Worm (Caenorhabditis elegans): ENCODE data around the gene Y54G2A.11.

Y54G2A.11 gene

ce11 chrIV:2738466-2738865, 33.1 kb downstream of the Y54G2A.11 start:
- TF ChIP-seq nhr-237 (tag; optimal IDR thresholded peaks at IDR 0.05) (no peak), unc-62 (GFP tag; optimal IDR thresholded peaks at IDR 0.05) (no peak), zag-1 (tag; optimal IDR thresholded peaks at IDR 0.05) (no peak), pqm-1 (tag; optimal IDR thresholded peaks at IDR 0.05) (no peak), elt-1 (tag; optimal IDR thresholded peaks at IDR 0.05) (no peak), lsy-12 (tag; optimal IDR thresholded peaks at IDR 0.05) (no peak), skn-1 (tag; optimal IDR thresholded peaks at IDR 0.05) (no peak), nhr-76 (tag; optimal IDR thresholded peaks at IDR 0.05) (no peak), ZK546.5 (tag; optimal IDR thresholded peaks at IDR 0.05) (no peak), nhr-77 (tag; optimal IDR thresholded peaks at IDR 0.05) (no peak), aly-2 (tag; optimal IDR thresholded peaks at IDR 0.05) (no peak), ceh-28 (tag; optimal IDR thresholded peaks at IDR 0.05) (no peak), lin-39 (tag; optimal IDR thresholded peaks at IDR 0.05) (no peak), ceh-82 (tag; optimal IDR thresholded peaks at IDR 0.05) (no peak), unc-39 (tag; optimal IDR thresholded peaks at IDR 0.05) (no peak), nhr-23 (tag; optimal IDR thresholded peaks at IDR 0.05) (no peak), ceh-9 (tag; optimal IDR thresholded peaks at IDR 0.05) (no peak), jun-1 (tag; optimal IDR thresholded peaks at IDR 0.05) (no peak), nhr-11 (tag; optimal IDR thresholded peaks at IDR 0.05) (no peak), fkh-10 (GFP tag; optimal IDR thresholded peaks at IDR 0.05) (no peak)

DNA sequence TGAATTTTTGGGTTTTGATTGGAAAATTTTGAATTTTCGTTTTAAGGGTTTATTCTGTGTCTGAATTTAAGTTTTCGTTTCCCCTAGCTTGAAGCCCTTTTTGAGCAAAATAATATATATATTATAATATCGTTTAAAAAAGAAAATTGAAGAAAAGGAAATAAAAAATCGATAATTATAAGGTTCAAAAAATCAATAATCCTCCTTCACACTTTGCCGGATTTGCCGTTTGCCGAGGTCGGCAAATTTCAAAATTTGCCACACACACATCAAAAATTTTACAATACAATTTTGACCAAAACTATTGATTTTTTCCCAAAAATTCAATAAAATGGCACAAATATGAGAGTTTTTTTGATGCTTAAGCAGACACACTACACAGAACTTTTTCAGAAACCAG, 35.0 kb downstream of the Y54G2A.11 start:
- TF ChIP-seq daf-12 (tag; optimal IDR thresholded peaks at IDR 0.05) (no peak), ceh-28 (tag; optimal IDR thresholded peaks at IDR 0.05) (peak; percentile 54)

DNA sequence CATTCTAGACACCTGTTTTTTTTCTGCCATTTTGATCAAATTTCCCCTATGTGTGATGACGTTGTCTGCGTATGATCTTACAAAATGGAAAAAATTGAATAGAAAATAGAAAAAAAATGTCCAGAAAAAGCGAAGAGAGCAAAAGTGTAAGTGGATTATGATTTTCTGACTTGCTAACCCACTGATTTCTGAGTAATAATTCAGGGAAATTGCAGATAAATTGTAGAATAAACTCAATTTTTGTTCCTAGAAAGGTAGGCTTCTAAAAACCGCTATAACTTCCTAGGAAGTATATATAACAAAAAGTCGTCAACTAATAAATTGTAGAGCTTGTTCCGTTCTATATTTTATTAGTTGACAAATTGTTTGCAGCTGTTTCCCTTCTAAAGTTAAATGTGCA, 36.9 kb downstream of the Y54G2A.11 start:
- TF ChIP-seq aly-2 (tag; optimal IDR thresholded peaks at IDR 0.05) (no peak), nhr-23 (tag; optimal IDR thresholded peaks at IDR 0.05) (no peak), hmg-11 (tag; optimal IDR thresholded peaks at IDR 0.05) (no peak), nhr-76 (tag; optimal IDR thresholded peaks at IDR 0.05) (no peak), pqm-1 (tag; optimal IDR thresholded peaks at IDR 0.05) (no peak), nhr-11 (tag; optimal IDR thresholded peaks at IDR 0.05) (peak; percentile 32), unc-39 (tag; optimal IDR thresholded peaks at IDR 0.05) (no peak), mdl-1 (tag; optimal IDR thresholded peaks at IDR 0.05) (no peak), pha-4 (tag; optimal IDR thresholded peaks at IDR 0.05) (no peak)

- TF ChIP-seq zag-1 (tag; optimal IDR thresholded peaks at IDR 0.05) = no peak
- peak; percentile 19 for TF ChIP-seq elt-2 (tag; optimal IDR thresholded peaks at IDR 0.05)
These were observed 41.6 kb downstream of the Y54G2A.11 start, which contains the start of gene Y94H6A.2 for ce11 chrIV:2729957-2730356. Gene Y94H6A.2, plus strand, starts transcription at chrIV:2730292.

DNA sequence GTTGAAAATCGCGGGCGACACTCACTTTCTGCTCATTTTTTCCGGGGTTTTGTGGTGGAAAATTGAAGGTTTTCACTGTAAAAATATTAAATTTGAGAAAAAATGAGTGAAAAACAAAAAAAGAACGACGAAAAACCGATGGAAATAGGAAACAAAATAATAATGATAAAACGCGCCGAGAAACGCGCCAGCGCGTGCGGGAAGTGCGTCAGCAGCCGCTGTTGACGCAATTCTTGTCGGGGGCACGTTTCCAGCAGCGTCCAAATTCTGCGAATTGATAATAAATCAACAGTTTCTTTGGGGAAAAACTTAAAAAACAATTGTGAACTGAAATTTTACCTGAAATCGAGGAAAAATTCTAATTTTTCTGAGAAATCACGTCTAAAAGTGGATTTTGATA, 45.8 kb downstream of the Y54G2A.11 start, which contains the start of gene ubxn-2:
TSS of gene ubxn-2 (minus strand) at position 36 of the 400 bp plus-strand sequence.
- TF ChIP-seq jun-1 (tag; optimal IDR thresholded peaks at IDR 0.05) (peak; percentile 23), egl-27 (tag; optimal IDR thresholded peaks at IDR 0.05) (no peak), elt-1 (tag; optimal IDR thresholded peaks at IDR 0.05) (no peak), hmg-11 (tag; optimal IDR thresholded peaks at IDR 0.05) (peak; percentile 92), sea-2 (GFP tag; optimal IDR thresholded peaks at IDR 0.05) (no peak), nhr-77 (tag; optimal IDR thresholded peaks at IDR 0.05) (no peak), R02D3.7 (tag; optimal IDR thresholded peaks at IDR 0.05) (peak; percentile 43), pqm-1 (tag; optimal IDR thresholded peaks at IDR 0.05) (peak; percentile 30), nhr-12 (tag; optimal IDR thresholded peaks at IDR 0.05) (no peak), ztf-11 (tag; optimal IDR thresholded peaks at IDR 0.05) (no peak), ceh-9 (tag; optimal IDR thresholded peaks at IDR 0.05) (no peak), unc-62 (GFP tag; optimal IDR thresholded peaks at IDR 0.05) (no peak), elt-3 (tag; optimal IDR thresholded peaks at IDR 0.05) (no peak), nhr-28 (tag; optimal IDR thresholded peaks at IDR 0.05) (no peak), tbx-2 (tag; optimal IDR thresholded peaks at IDR 0.05) (peak; percentile 52), ceh-16 (tag; optimal IDR thresholded peaks at IDR 0.05) (no peak), nhr-237 (tag; optimal IDR thresholded peaks at IDR 0.05) (no peak), nhr-76 (tag; optimal IDR thresholded peaks at IDR 0.05) (no peak), ama-1 (optimal IDR thresholded peaks at IDR 0.05) (peak; percentile 35), ceh-28 (tag; optimal IDR thresholded peaks at IDR 0.05) (peak; percentile 51), nhr-25 (tag; optimal IDR thresholded peaks at IDR 0.05) (peak; percentile 59), nhr-43 (tag; optimal IDR thresholded peaks at IDR 0.05; ENCODE audit: poor library complexity, severe bottlenecking) (peak; percentile 66), nhr-23 (tag; optimal IDR thresholded peaks at IDR 0.05) (peak; percentile 69), nhr-11 (tag; optimal IDR thresholded peaks at IDR 0.05) (no peak), ceh-82 (tag; optimal IDR thresholded peaks at IDR 0.05) (no peak), zag-1 (tag; optimal IDR thresholded peaks at IDR 0.05) (no peak), lsy-12 (tag; optimal IDR thresholded peaks at IDR 0.05) (no peak), ztf-4 (tag; optimal IDR thresholded peaks at IDR 0.05) (no peak), fkh-2 (tag; optimal IDR thresholded peaks at IDR 0.05) (no peak), fkh-10 (GFP tag; optimal IDR thresholded peaks at IDR 0.05) (peak; percentile 50), lin-15B (tag; optimal IDR thresholded peaks at IDR 0.05) (peak; percentile 77), pha-4 (tag; optimal IDR thresholded peaks at IDR 0.05) (peak; percentile 84), nfya-1 (tag; optimal IDR thresholded peaks at IDR 0.05; ENCODE audit: insufficient read depth) (peak; percentile 68), snpc-4 (tag; optimal IDR thresholded peaks at IDR 0.05) (peak; percentile 70), eor-1 (tag; optimal IDR thresholded peaks at IDR 0.05) (no peak), daf-12 (tag; optimal IDR thresholded peaks at IDR 0.05) (no peak)

Measured in whole organism, L3 larva.